Worm (Caenorhabditis elegans) whole organism, L1 larva: Measurements from ENCODE around the gene F56C3.4.

Experiments
- C34B4.2 ChIP-seq: sonication (generic microtip); optimal IDR thresholded peaks from 2 replicates; lab custom pipeline; 2017; ENCODE audit warnings: mild to moderate bottlenecking, missing genetic modification characterization, missing compliant biosample characterization
- Y116A8C.19 ChIP-seq: sonication (generic microtip); optimal IDR thresholded peaks from 2 replicates; lab custom pipeline; 2016; ENCODE audit warnings: missing compliant biosample characterization, missing genetic modification characterization, borderline replicate concordance
- aha-1 ChIP-seq: fragments of 150-350 bp; optimal IDR thresholded peaks from 2 replicates; lab custom pipeline; 2014; ENCODE audit warnings: missing biosample characterization, missing genetic modification characterization
- ama-1 ChIP-seq: fragments of 150-350 bp; optimal IDR thresholded peaks from 2 replicates; lab custom pipeline; 2014
- ceh-88 ChIP-seq: fragments of 200-800 bp; sonication (Bioruptor generic); IDR thresholded peaks from 2 replicates; pipeline ENCODE4 v1.3.6; 2022; ENCODE audit warnings: missing genetic modification characterization, missing compliant biosample characterization
- ceh-90 ChIP-seq: sonication (generic microtip); optimal IDR thresholded peaks from 2 replicates; lab custom pipeline; 2016; ENCODE audit warnings: missing genetic modification characterization, missing compliant biosample characterization
- ces-1 ChIP-seq: fragments of 150-350 bp; optimal IDR thresholded peaks from 2 replicates; lab custom pipeline; 2014; ENCODE audit warnings: missing biosample characterization, missing genetic modification reagents, missing genetic modification characterization
- dsc-1 ChIP-seq: sonication (generic microtip); optimal IDR thresholded peaks from 2 replicates; lab custom pipeline; 2016; ENCODE audit warnings: mild to moderate bottlenecking, missing genetic modification characterization, missing compliant biosample characterization
- efl-3 ChIP-seq: fragments of 200-800 bp; sonication (Bioruptor generic); optimal IDR thresholded peaks from 2 replicates; lab custom pipeline; 2018; ENCODE audit warnings: mild to moderate bottlenecking, missing genetic modification characterization, missing compliant biosample characterization
- egl-13 ChIP-seq: sonication (generic microtip); optimal IDR thresholded peaks from 2 replicates; lab custom pipeline; 2016; ENCODE audit warnings: missing genotype, missing genetic modification reagents, missing genetic modification characterization, missing compliant biosample characterization
- elt-2 ChIP-seq: sonication (generic microtip); optimal IDR thresholded peaks from 2 replicates; lab custom pipeline; 2016; ENCODE audit warnings: missing genetic modification characterization, mild to moderate bottlenecking, inconsistent platforms, missing compliant biosample characterization, missing genetic modification reagents
- ets-5 ChIP-seq: fragments of 200-800 bp; sonication (Bioruptor generic); IDR thresholded peaks from 2 replicates; pipeline ENCODE4 v1.3.6; 2022; ENCODE audit warnings: missing genetic modification characterization, missing compliant biosample characterization
- fkh-10 ChIP-seq: sonication (generic microtip); optimal IDR thresholded peaks from 2 replicates; lab custom pipeline; 2017; ENCODE audit warnings: missing biosample characterization, missing genetic modification reagents, missing genetic modification characterization
- fkh-4 ChIP-seq: sonication (generic microtip); optimal IDR thresholded peaks from 2 replicates; lab custom pipeline; 2016; ENCODE audit warnings: missing compliant biosample characterization, missing genetic modification characterization, borderline replicate concordance
- grh-1 ChIP-seq: fragments of 200-800 bp; sonication (Bioruptor generic); IDR thresholded peaks from 2 replicates; pipeline ENCODE4 v1.3.6; 2022; ENCODE audit warnings: missing genetic modification reagents, missing genetic modification characterization, missing compliant biosample characterization
- hlh-4 ChIP-seq: sonication (generic microtip); optimal IDR thresholded peaks from 2 replicates; lab custom pipeline; 2016; ENCODE audit warnings: mild to moderate bottlenecking, missing genetic modification characterization, missing compliant biosample characterization
- hpl-2 ChIP-seq: fragments of 150-350 bp; optimal IDR thresholded peaks from 2 replicates; lab custom pipeline; 2014; ENCODE audit warnings: missing biosample characterization, missing genetic modification reagents, missing genetic modification characterization
- irx-1 ChIP-seq: sonication (generic microtip); optimal IDR thresholded peaks from 2 replicates; lab custom pipeline; 2016; ENCODE audit warnings: missing genetic modification characterization, missing compliant biosample characterization
- isw-1 ChIP-seq: fragments of 200-800 bp; sonication (Bioruptor generic); IDR thresholded peaks from 2 replicates; pipeline ENCODE4 v1.3.6; 2022; ENCODE audit warnings: missing genetic modification characterization, missing compliant biosample characterization
- jun-1 ChIP-seq: fragments of 150-350 bp; optimal IDR thresholded peaks from 2 replicates; lab custom pipeline; 2014; ENCODE audit warnings: missing biosample characterization, missing genetic modification reagents, missing genetic modification characterization
- lin-15B ChIP-seq: fragments of 150-350 bp; sonication (generic microtip); optimal IDR thresholded peaks from 3 replicates; lab custom pipeline; 2014; ENCODE audit warnings: missing biosample characterization, missing genetic modification characterization
- lin-35 ChIP-seq, 2 experiments: fragments of 150-350 bp; optimal IDR thresholded peaks; 2 replicates each; lab custom pipeline; 2014; ENCODE audit warnings: missing biosample characterization in 2 of 2, missing genetic modification characterization in 2 of 2, missing genetic modification reagents in 2 of 2
- lin-39 ChIP-seq: fragments of 150-350 bp; optimal IDR thresholded peaks from 2 replicates; lab custom pipeline; 2014; ENCODE audit warnings: missing biosample characterization, missing genetic modification reagents, missing genetic modification characterization
- mab-9 ChIP-seq: fragments of 200-800 bp; sonication (Bioruptor generic); IDR thresholded peaks from 2 replicates; pipeline ENCODE4 v1.3.6; 2022; ENCODE audit warnings: missing genetic modification reagents, missing genetic modification characterization, missing compliant biosample characterization
- mdl-1 ChIP-seq, 2 experiments: fragments of 150-350 bp; optimal IDR thresholded peaks; 2 replicates each; lab custom pipeline; 2014 to 2017; ENCODE audit warnings: missing biosample characterization in 2 of 2, missing genetic modification characterization in 2 of 2, inconsistent platforms in 1 of 2
- mep-1 ChIP-seq: fragments of 150-350 bp; optimal IDR thresholded peaks from 2 replicates; lab custom pipeline; 2014; ENCODE audit warnings: missing biosample characterization, missing genetic modification characterization
- nhr-11 ChIP-seq: fragments of 150-350 bp; optimal IDR thresholded peaks from 2 replicates; lab custom pipeline; 2014; ENCODE audit warnings: missing biosample characterization, missing genetic modification characterization
- nhr-12 ChIP-seq: sonication (generic microtip); optimal IDR thresholded peaks from 2 replicates; lab custom pipeline; 2017; ENCODE audit warnings: missing biosample characterization, missing genetic modification characterization
- nhr-20 ChIP-seq: sonication (generic microtip); optimal IDR thresholded peaks from 2 replicates; lab custom pipeline; 2016; ENCODE audit warnings: mild to moderate bottlenecking, missing genetic modification characterization, missing compliant biosample characterization
- nhr-237 ChIP-seq: fragments of 150-350 bp; optimal IDR thresholded peaks from 2 replicates; lab custom pipeline; 2014; ENCODE audit warnings: missing biosample characterization, missing genetic modification characterization
- nhr-28 ChIP-seq: fragments of 150-350 bp; optimal IDR thresholded peaks from 2 replicates; lab custom pipeline; 2014; ENCODE audit warnings: missing biosample characterization, missing genetic modification characterization
- nhr-47 ChIP-seq: sonication (generic microtip); optimal IDR thresholded peaks from 2 replicates; lab custom pipeline; 2016; ENCODE audit warnings: mild to moderate bottlenecking, missing genetic modification characterization, moderate library complexity, missing compliant biosample characterization
- nhr-71 ChIP-seq: sonication (generic microtip); optimal IDR thresholded peaks from 2 replicates; lab custom pipeline; 2016; ENCODE audit warnings: mild to moderate bottlenecking, missing genetic modification characterization, moderate library complexity, missing compliant biosample characterization
- nhr-76 ChIP-seq: sonication (generic microtip); optimal IDR thresholded peaks from 2 replicates; lab custom pipeline; 2017; ENCODE audit warnings: missing biosample characterization, missing genetic modification characterization
- nhr-90 ChIP-seq: sonication (generic microtip); optimal IDR thresholded peaks from 2 replicates; lab custom pipeline; 2016; ENCODE audit warnings: mild to moderate bottlenecking, missing genetic modification characterization, missing compliant biosample characterization; ENCODE audit not compliant: poor library complexity
- skn-1 ChIP-seq: fragments of 150-350 bp; optimal IDR thresholded peaks from 2 replicates; lab custom pipeline; 2014; ENCODE audit warnings: missing biosample characterization, missing genetic modification characterization
- snpc-4 ChIP-seq: fragments of 150-350 bp; optimal IDR thresholded peaks from 2 replicates; lab custom pipeline; 2014; ENCODE audit warnings: missing biosample characterization, missing genetic modification characterization
- snu-23 ChIP-seq: sonication (generic microtip); optimal IDR thresholded peaks from 2 replicates; lab custom pipeline; 2016; ENCODE audit warnings: missing genetic modification characterization, missing compliant biosample characterization
- tbx-2 ChIP-seq: sonication (generic microtip); optimal IDR thresholded peaks from 2 replicates; lab custom pipeline; 2016; ENCODE audit warnings: missing genetic modification characterization, missing compliant biosample characterization
- tlp-1 ChIP-seq: fragments of 150-350 bp; optimal IDR thresholded peaks from 2 replicates; lab custom pipeline; 2014; ENCODE audit warnings: missing biosample characterization, missing genetic modification characterization
- xbp-1 ChIP-seq: sonication (generic microtip); optimal IDR thresholded peaks from 2 replicates; lab custom pipeline; 2016; ENCODE audit warnings: missing genetic modification characterization, missing compliant biosample characterization
- zag-1 ChIP-seq: fragments of 150-350 bp; optimal IDR thresholded peaks from 2 replicates; lab custom pipeline; 2014; ENCODE audit warnings: missing biosample characterization, missing genetic modification characterization
- zip-4 ChIP-seq: fragments of 200-800 bp; sonication (Bioruptor generic); optimal IDR thresholded peaks from 2 replicates; lab custom pipeline; 2018; ENCODE audit warnings: mild to moderate bottlenecking, missing genetic modification characterization, moderate library complexity, missing compliant biosample characterization
- ztf-11 ChIP-seq, 2 experiments: sonication (generic microtip); optimal IDR thresholded peaks; 2 replicates each; lab custom pipeline; 2016 to 2017; ENCODE audit warnings: missing genetic modification characterization in 2 of 2, missing biosample characterization in 1 of 2, missing compliant biosample characterization in 1 of 2
- ztf-4 ChIP-seq: fragments of 150-350 bp; optimal IDR thresholded peaks from 2 replicates; lab custom pipeline; 2014; ENCODE audit warnings: missing biosample characterization, missing genetic modification characterization

Gene F56C3.4

ce11 chrX:1337834-1338233 is 22.7 kb downstream of the F56C3.4 start:
- TF ChIP-seq hlh-4 (tag; lab: Kevin White, UChicago), result no peak
- peak; percentile 29 for TF ChIP-seq elt-2 (tag; lab: Kevin White, UChicago)
- no peak for TF ChIP-seq tbx-2 (tag; lab: Kevin White, UChicago)
- no peak for TF ChIP-seq zag-1
- TF ChIP-seq nhr-76, result no peak
- TF ChIP-seq skn-1 (tag; lab: Kevin White, UChicago), result no peak
- no peak for TF ChIP-seq grh-1 (GFP tag; lab: Robert Waterston, UW)

ce11 chrX:1337009-1337408 is 23.5 kb downstream of the F56C3.4 start, which contains the start of gene ttr-37:
ttr-37 (minus strand) TSS chrX:1337175.
- TF ChIP-seq ama-1 (lab: Kevin White, UChicago) (no peak), nhr-71 (tag; lab: Kevin White, UChicago) (peak; percentile 31), egl-13 (tag; lab: Kevin White, UChicago) (no peak), lin-39 (no peak), zip-4 (no peak), nhr-90 (tag; lab: Kevin White, UChicago) (peak; percentile 19), ets-5 (GFP tag; lab: Robert Waterston, UW) (no peak), lin-15B (tag; lab: Kevin White, UChicago) (no peak), nhr-20 (peak; percentile 25), lin-35 (GFP tag; optimal IDR thresholded peaks at IDR 0.05; lab: Kevin White, UChicago) (peak in 1 of 2 experiments; percentile 56), tlp-1 (no peak), elt-2 (tag; lab: Kevin White, UChicago) (peak; percentile 87)

ce11 chrX:1329847-1330246 is 30.7 kb downstream of the F56C3.4 start, which contains the start of gene F21E9.2:
F21E9.2 (minus strand) TSS chrX:1329947.
- no peak for TF ChIP-seq ztf-4 (tag; lab: Kevin White, UChicago)

- TF ChIP-seq isw-1 (GFP tag; lab: Robert Waterston, UW), result no peak
- no peak for TF ChIP-seq ceh-90
- no peak for TF ChIP-seq snu-23 (GFP tag; lab: Kevin White, UChicago)
- TF ChIP-seq nhr-237 (tag; lab: Kevin White, UChicago), result no peak
- no peak for TF ChIP-seq mdl-1 (tag; optimal IDR thresholded peaks at IDR 0.05; lab: Kevin White, UChicago)
- TF ChIP-seq elt-2 (tag; lab: Kevin White, UChicago), result no peak
- TF ChIP-seq nhr-71 (tag; lab: Kevin White, UChicago), result no peak
- TF ChIP-seq nhr-28 (tag; lab: Kevin White, UChicago), result no peak
- TF ChIP-seq C34B4.2 (tag; lab: Kevin White, UChicago), result no peak
- TF ChIP-seq ces-1 (GFP tag; lab: Kevin White, UChicago), result no peak
- TF ChIP-seq jun-1 (tag; lab: Kevin White, UChicago), result no peak
- TF ChIP-seq nhr-76, result no peak
- TF ChIP-seq irx-1 (tag; lab: Kevin White, UChicago), result no peak
- no peak for TF ChIP-seq ets-5 (GFP tag; lab: Robert Waterston, UW)
Observed at ce11 chrX:1327201-1327600, 33.3 kb downstream of the F56C3.4 start.

- TF ChIP-seq nhr-71 (tag; lab: Kevin White, UChicago), result peak; percentile 70
- TF ChIP-seq nhr-20, result peak; percentile 67
- TF ChIP-seq isw-1 (GFP tag; lab: Robert Waterston, UW), result peak; percentile 52
- TF ChIP-seq efl-3 (GFP tag; lab: Kevin White, UChicago), result no peak
- TF ChIP-seq jun-1 (tag; lab: Kevin White, UChicago), result peak; percentile 91
- TF ChIP-seq mep-1 (tag; lab: Kevin White, UChicago), result peak; percentile 80
- TF ChIP-seq nhr-11, result peak; percentile 59
- peak in 1 of 2 experiments; percentile 30 for TF ChIP-seq ztf-11 (tag; optimal IDR thresholded peaks at IDR 0.05; lab: Kevin White, UChicago)
- TF ChIP-seq ceh-88 (GFP tag; lab: Robert Waterston, UW), result peak; percentile 60; the same call in 1 of the 2 replicates
- TF ChIP-seq fkh-10 (GFP tag; lab: Kevin White, UChicago), result peak; percentile 97
- no peak for TF ChIP-seq fkh-4 (tag; lab: Kevin White, UChicago)
- no peak for TF ChIP-seq aha-1 (tag; lab: Kevin White, UChicago)
- TF ChIP-seq lin-39, result peak; percentile 36
- TF ChIP-seq nhr-12 (tag; lab: Kevin White, UChicago), result no peak
- TF ChIP-seq dsc-1 (tag; lab: Kevin White, UChicago), result peak; percentile 83
- peak; percentile 92 for TF ChIP-seq skn-1 (tag; lab: Kevin White, UChicago)
- TF ChIP-seq snpc-4 (tag; lab: Kevin White, UChicago), result peak; percentile 59
- peak; percentile 71 for TF ChIP-seq nhr-237 (tag; lab: Kevin White, UChicago)
- peak; percentile 54 to 84 for TF ChIP-seq lin-35 (GFP tag; optimal IDR thresholded peaks at IDR 0.05; lab: Kevin White, UChicago)
- TF ChIP-seq egl-13 (tag; lab: Kevin White, UChicago), result peak; percentile 34
- peak; percentile 67 for TF ChIP-seq mab-9 (GFP tag; lab: Robert Waterston, UW)
- TF ChIP-seq xbp-1 (tag; lab: Kevin White, UChicago), result peak; percentile 64
- TF ChIP-seq Y116A8C.19 (tag; lab: Kevin White, UChicago), result no peak
- peak; percentile 76 for TF ChIP-seq hpl-2 (GFP tag; lab: Kevin White, UChicago)
- peak; percentile 90 for TF ChIP-seq nhr-47 (tag; lab: Kevin White, UChicago)
Observed at ce11 chrX:1322997-1323396, 37.5 kb downstream of the F56C3.4 start.
